Worm (Caenorhabditis elegans) whole organism, young adult: ENCODE measurements around the gene W06D11.3.

Source experiments
- F33H1.4 ChIP-seq: fragments of 200-800 bp; sonication (Bioruptor generic); IDR thresholded peaks from 2 replicates; pipeline ENCODE4 v1.3.6; 2022; ENCODE audit warnings: missing genetic modification reagents, missing genetic modification characterization, missing compliant biosample characterization
- Y95B8A.8 ChIP-seq: fragments of 200-800 bp; sonication (Bioruptor generic); IDR thresholded peaks from 2 replicates; pipeline ENCODE4 v1.3.6; 2022; ENCODE audit warnings: missing genetic modification reagents, missing genetic modification characterization, missing compliant biosample characterization
- die-1 ChIP-seq: sonication (generic microtip); optimal IDR thresholded peaks from 2 replicates; lab custom pipeline; 2016; ENCODE audit warnings: missing genotype, mild to moderate bottlenecking, missing genetic modification characterization, missing compliant biosample characterization
- him-1 ChIP-seq: sonication (generic microtip); optimal IDR thresholded peaks from 2 replicates; lab custom pipeline; 2016; ENCODE audit warnings: missing genotype, missing genetic modification reagents, missing genetic modification characterization, missing compliant biosample characterization
- nhr-80 ChIP-seq: sonication (generic microtip); optimal IDR thresholded peaks from 2 replicates; lab custom pipeline; 2016; ENCODE audit warnings: missing genetic modification characterization, missing compliant biosample characterization
- nhr-90 ChIP-seq: sonication (generic microtip); optimal IDR thresholded peaks from 2 replicates; lab custom pipeline; 2016; ENCODE audit warnings: missing genotype, mild to moderate bottlenecking, missing genetic modification characterization, missing compliant biosample characterization
- unc-130 ChIP-seq: sonication (generic microtip); optimal IDR thresholded peaks from 2 replicates; lab custom pipeline; 2016; ENCODE audit warnings: missing genetic modification reagents, missing genetic modification characterization, missing compliant biosample characterization
- ztf-26 ChIP-seq: sonication (generic microtip); optimal IDR thresholded peaks from 2 replicates; lab custom pipeline; 2017; ENCODE audit warnings: missing genetic modification characterization, missing compliant biosample characterization

DNA sequence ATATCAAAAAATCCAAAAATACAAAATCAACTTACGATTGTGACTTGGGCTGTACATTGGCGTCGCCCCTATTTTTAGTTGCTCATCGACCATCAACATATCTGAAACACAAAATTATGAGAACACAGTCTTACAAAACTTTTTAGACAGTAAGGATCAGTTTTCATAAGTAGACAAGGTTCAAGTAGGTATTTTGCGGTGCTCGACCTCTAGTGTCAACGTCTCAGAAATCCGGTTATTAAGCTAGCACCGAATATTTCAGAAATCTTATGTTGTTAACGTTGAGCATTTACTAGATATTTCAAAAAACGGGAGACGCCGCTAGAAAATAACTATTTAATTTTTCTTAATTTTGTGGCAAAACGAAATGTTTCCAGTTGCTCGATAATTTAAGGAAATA lies 27.6 kb upstream of the W06D11.3 start, which contains the start of gene otpl-8:
- TF ChIP-seq nhr-80 (tag; lab: Kevin White, UChicago) = no peak
- TF ChIP-seq unc-130 = no peak
- TF ChIP-seq nhr-90 = no peak
- TF ChIP-seq him-1 (tag; lab: Kevin White, UChicago) = no peak
- no peak for TF ChIP-seq die-1 (tag; lab: Kevin White, UChicago)
- TF ChIP-seq F33H1.4 (GFP tag; lab: Robert Waterston, UW) = no peak
- TF ChIP-seq ztf-26 (tag; lab: Kevin White, UChicago) = no peak
- no peak for TF ChIP-seq Y95B8A.8
